Worm (Caenorhabditis elegans) whole organism, L2 larva: ENCODE data around the gene sax-2.

ENCODE experiments used
- F13H6.1 ChIP-seq: sonication (generic microtip); optimal IDR thresholded peaks from 2 replicates; lab custom pipeline; 2016; ENCODE audit warnings: missing genetic modification characterization, missing compliant biosample characterization
- ZK546.5 ChIP-seq: sonication (generic microtip); optimal IDR thresholded peaks from 2 replicates; lab custom pipeline; 2017; ENCODE audit warnings: missing biosample characterization, missing genetic modification characterization
- aly-2 ChIP-seq: fragments of 150-350 bp; optimal IDR thresholded peaks from 2 replicates; lab custom pipeline; 2014; ENCODE audit warnings: missing biosample characterization, missing genetic modification characterization
- ama-1 ChIP-seq: fragments of 150-350 bp; optimal IDR thresholded peaks from 2 replicates; lab custom pipeline; 2018; ENCODE audit warnings: inconsistent platforms
- dmd-4 ChIP-seq: sonication (generic microtip); optimal IDR thresholded peaks from 2 replicates; lab custom pipeline; 2017; ENCODE audit warnings: missing biosample characterization, missing genetic modification characterization
- egl-27 ChIP-seq: sonication (generic microtip); optimal IDR thresholded peaks from 3 replicates; lab custom pipeline; 2017; ENCODE audit warnings: missing biosample characterization, missing genetic modification reagents, missing genetic modification characterization
- lin-13 ChIP-seq: fragments of 150-350 bp; optimal IDR thresholded peaks from 2 replicates; lab custom pipeline; 2014; ENCODE audit warnings: missing biosample characterization, missing genetic modification reagents, missing genetic modification characterization
- mab-5 ChIP-seq: fragments of 150-350 bp; optimal IDR thresholded peaks from 2 replicates; lab custom pipeline; 2014; ENCODE audit warnings: missing biosample characterization, missing genetic modification characterization
- nhr-11 ChIP-seq: fragments of 150-350 bp; optimal IDR thresholded peaks from 2 replicates; lab custom pipeline; 2014; ENCODE audit warnings: missing biosample characterization, missing genetic modification characterization
- nhr-23 ChIP-seq: fragments of 150-350 bp; optimal IDR thresholded peaks from 2 replicates; lab custom pipeline; 2014; ENCODE audit warnings: missing biosample characterization, missing genetic modification reagents, missing genetic modification characterization

ce11 chrIII:5109401-5109800 is at the start of gene sax-2:
- TF ChIP-seq dmd-4 (no peak), lin-13 (no peak), F13H6.1 (tag; lab: Kevin White, UChicago) (no peak), ama-1 (no peak), nhr-23 (tag; lab: Kevin White, UChicago) (no peak), egl-27 (tag; lab: Kevin White, UChicago) (no peak), ZK546.5 (tag; lab: Kevin White, UChicago) (no peak), mab-5 (tag; lab: Kevin White, UChicago) (no peak), aly-2 (tag; lab: Kevin White, UChicago) (no peak), nhr-11 (tag; lab: Kevin White, UChicago) (no peak)
